Fruit fly (Drosophila melanogaster) whole organism, embryonic: ENCODE data around the gene CG11891.
A peak's percentile ranks its signal among the peaks of the same experiment; 100 is the strongest.

Experiments used
- Ada2b ChIP-seq: fragments of 200-800 bp; sonication (Bioruptor generic); IDR thresholded peaks from 2 replicates; pipeline ENCODE4 v1.3.6; 2022; ENCODE audit warnings: missing biosample characterization, missing genetic modification characterization
- Aef1 ChIP-seq: fragments of 200-800 bp; sonication (Bioruptor generic); IDR thresholded peaks from 3 replicates; pipeline ENCODE4 v1.3.6; 2022; ENCODE audit warnings: missing biosample characterization, missing genetic modification characterization
- Bdp1 ChIP-seq: fragments of 200-800 bp; sonication (Bioruptor generic); optimal IDR thresholded peaks from 3 replicates; lab custom pipeline; 2016; ENCODE audit warnings: missing biosample characterization, missing genetic modification characterization
- Bgb ChIP-seq: fragments of 200-800 bp; sonication (Bioruptor generic); IDR thresholded peaks from 2 replicates; pipeline ENCODE4 v1.3.6; 2022; ENCODE audit warnings: missing biosample characterization, missing genetic modification characterization; ENCODE audit not compliant: partially characterized antibody
- CG10431 ChIP-seq: fragments of 200-800 bp; sonication (Bioruptor generic); optimal IDR thresholded peaks from 3 replicates; lab custom pipeline; 2018; ENCODE audit warnings: missing biosample characterization, mild to moderate bottlenecking, missing genetic modification characterization
- CG11093 ChIP-seq: fragments of 200-800 bp; sonication (Bioruptor generic); IDR thresholded peaks from 3 replicates; pipeline ENCODE4 v1.3.6; 2022; ENCODE audit warnings: missing biosample characterization, missing genetic modification characterization
- CG11456 ChIP-seq: fragments of 200-800 bp; sonication (Bioruptor generic); IDR thresholded peaks from 3 replicates; pipeline ENCODE4 v1.3.6; 2022; ENCODE audit warnings: missing biosample characterization, missing genetic modification characterization
- CG12744 ChIP-seq: fragments of 200-800 bp; sonication (Bioruptor generic); optimal IDR thresholded peaks from 2 replicates; lab custom pipeline; 2016; ENCODE audit warnings: missing biosample characterization, missing genetic modification characterization
- CG13424 ChIP-seq: fragments of 200-800 bp; sonication (Bioruptor generic); optimal IDR thresholded peaks from 2 replicates; lab custom pipeline; 2019; ENCODE audit warnings: missing biosample characterization, mild to moderate bottlenecking, missing genetic modification characterization, moderate library complexity
- CG14441 ChIP-seq: fragments of 200-800 bp; sonication (Bioruptor generic); IDR thresholded peaks from 2 replicates; pipeline ENCODE4 v1.3.6; 2022; ENCODE audit warnings: missing biosample characterization, missing genetic modification characterization
- CG15269 ChIP-seq: fragments of 200-800 bp; sonication (Bioruptor generic); optimal IDR thresholded peaks from 2 replicates; lab custom pipeline; 2018; ENCODE audit warnings: missing biosample characterization, mild to moderate bottlenecking, missing genetic modification characterization, moderate library complexity
- CG1529 ChIP-seq: fragments of 200-800 bp; sonication (Bioruptor generic); optimal IDR thresholded peaks from 3 replicates; lab custom pipeline; 2018; ENCODE audit warnings: missing biosample characterization, missing genetic modification characterization
- CG17361 ChIP-seq: fragments of 200-800 bp; sonication (Bioruptor generic); IDR thresholded peaks from 3 replicates; pipeline ENCODE4 v1.3.6; 2022; ENCODE audit warnings: missing biosample characterization, missing genetic modification characterization
- CG18011 ChIP-seq: fragments of 200-800 bp; sonication (Bioruptor generic); optimal IDR thresholded peaks from 2 replicates; lab custom pipeline; 2017; ENCODE audit warnings: missing biosample characterization, missing genetic modification characterization, mild to moderate bottlenecking, moderate library complexity, missing genotype
- CG18262 ChIP-seq: fragments of 200-800 bp; optimal IDR thresholded peaks from 3 replicates; lab custom pipeline; 2019; ENCODE audit warnings: missing biosample characterization, mild to moderate bottlenecking, missing genetic modification characterization, moderate library complexity
- CG31224 ChIP-seq: fragments of 200-800 bp; sonication (Bioruptor generic); IDR thresholded peaks from 2 replicates; pipeline ENCODE4 v1.3.6; 2022; ENCODE audit warnings: missing biosample characterization, missing genetic modification characterization
- CG3281 ChIP-seq: fragments of 200-800 bp; sonication (Bioruptor generic); optimal IDR thresholded peaks from 3 replicates; lab custom pipeline; 2017; ENCODE audit warnings: missing biosample characterization, mild to moderate bottlenecking, missing genetic modification characterization
- CG34224 ChIP-seq: fragments of 200-800 bp; sonication (Bioruptor generic); IDR thresholded peaks from 3 replicates; pipeline ENCODE4 v1.3.6; 2022; ENCODE audit warnings: missing biosample characterization, missing genetic modification characterization; ENCODE audit not compliant: partially characterized antibody
- CG4360 ChIP-seq: fragments of 200-800 bp; sonication (Bioruptor generic); IDR thresholded peaks from 2 replicates; pipeline ENCODE4 v1.3.6; 2022; ENCODE audit warnings: missing biosample characterization, missing genetic modification characterization
- CG7745 ChIP-seq: fragments of 200-800 bp; sonication (Bioruptor generic); optimal IDR thresholded peaks from 2 replicates; lab custom pipeline; 2018; ENCODE audit warnings: missing biosample characterization, mild to moderate bottlenecking, missing genetic modification characterization, moderate library complexity
- CG7839 ChIP-seq: fragments of 200-800 bp; sonication (Bioruptor generic); optimal IDR thresholded peaks from 3 replicates; lab custom pipeline; 2018; ENCODE audit warnings: missing biosample characterization, mild to moderate bottlenecking, missing genetic modification characterization, moderate library complexity
- CG8478 ChIP-seq: fragments of >200 bp; optimal IDR thresholded peaks from 2 replicates; lab custom pipeline; 2018
- CG9817 ChIP-seq: fragments of 200-800 bp; sonication (Bioruptor generic); optimal IDR thresholded peaks from 2 replicates; lab custom pipeline; 2018; ENCODE audit warnings: missing biosample characterization, mild to moderate bottlenecking, missing genetic modification characterization, moderate library complexity
- CHES-1-like ChIP-seq: fragments of 200-800 bp; sonication (Bioruptor generic); optimal IDR thresholded peaks from 2 replicates; lab custom pipeline; 2016; ENCODE audit warnings: missing biosample characterization, missing genetic modification characterization
- Camta ChIP-seq: fragments of 200-800 bp; sonication (Bioruptor generic); optimal IDR thresholded peaks from 2 replicates; lab custom pipeline; 2016; ENCODE audit warnings: missing biosample characterization, missing genetic modification characterization
- Dip2 ChIP-seq: fragments of 200-800 bp; sonication (Bioruptor generic); IDR thresholded peaks from 2 replicates; pipeline ENCODE4 v1.3.6; 2022; ENCODE audit warnings: missing biosample characterization, missing genetic modification characterization
- Dip3 ChIP-seq: fragments of 200-800 bp; sonication (Bioruptor generic); optimal IDR thresholded peaks from 3 replicates; lab custom pipeline; 2016; ENCODE audit warnings: missing biosample characterization, missing genetic modification characterization
- ERR ChIP-seq: fragments of 200-800 bp; sonication (Bioruptor generic); optimal IDR thresholded peaks from 2 replicates; lab custom pipeline; 2016; ENCODE audit warnings: missing biosample characterization, missing genetic modification characterization
- Elba2 ChIP-seq: fragments of 200-800 bp; sonication (Bioruptor generic); optimal IDR thresholded peaks from 3 replicates; lab custom pipeline; 2016; ENCODE audit warnings: missing biosample characterization, missing genetic modification characterization
- H15 ChIP-seq: fragments of 200-800 bp; sonication (Bioruptor generic); IDR thresholded peaks from 3 replicates; pipeline ENCODE4 v1.3.6; 2022; ENCODE audit warnings: missing biosample characterization, missing genetic modification characterization
- HmgD ChIP-seq: fragments of 200-800 bp; sonication (Bioruptor generic); optimal IDR thresholded peaks from 3 replicates; lab custom pipeline; 2016; ENCODE audit warnings: missing biosample characterization, missing genetic modification characterization
- Lpt ChIP-seq: fragments of >200 bp; optimal IDR thresholded peaks from 2 replicates; lab custom pipeline; 2018; ENCODE audit warnings: missing biosample characterization, missing genetic modification characterization
- Mes4 ChIP-seq: fragments of 200-800 bp; sonication (Bioruptor generic); optimal IDR thresholded peaks from 2 replicates; lab custom pipeline; 2016; ENCODE audit warnings: missing biosample characterization, missing genetic modification characterization
- Pdp1 ChIP-seq, 2 experiments: fragments of 200-800 bp; sonication (Bioruptor generic); optimal IDR thresholded peaks; 3 replicates each; lab custom pipeline; 2016; ENCODE audit warnings: missing biosample characterization in 2 of 2, missing genetic modification characterization in 2 of 2, mild to moderate bottlenecking in 1 of 2, moderate library complexity in 1 of 2
- Rfx ChIP-seq: fragments of 200-800 bp; sonication (Bioruptor generic); IDR thresholded peaks from 2 replicates; pipeline ENCODE4 v1.3.6; 2022; ENCODE audit warnings: missing biosample characterization, missing genetic modification characterization
- Sox102F ChIP-seq: fragments of 200-800 bp; sonication (Bioruptor generic); optimal IDR thresholded peaks from 2 replicates; lab custom pipeline; 2018; ENCODE audit warnings: missing biosample characterization, mild to moderate bottlenecking, missing genetic modification characterization, moderate library complexity
- Spps ChIP-seq: fragments of 200-800 bp; sonication (Bioruptor generic); optimal IDR thresholded peaks from 2 replicates; lab custom pipeline; 2018; ENCODE audit warnings: missing biosample characterization, mild to moderate bottlenecking, missing genetic modification characterization
- abd-A ChIP-seq: fragments of 200-800 bp; sonication (Bioruptor generic); optimal IDR thresholded peaks from 3 replicates; lab custom pipeline; 2019; ENCODE audit warnings: missing biosample characterization, mild to moderate bottlenecking, missing genetic modification characterization, moderate library complexity
- bsh ChIP-seq, 2 experiments: fragments of 200-800 bp; sonication (Bioruptor generic); optimal IDR thresholded peaks; 2 replicates each; lab custom pipeline; 2017 to 2018; ENCODE audit warnings: mild to moderate bottlenecking in 2 of 2, missing biosample characterization in 2 of 2, missing genetic modification characterization in 2 of 2, moderate library complexity in 1 of 2
- btn ChIP-seq: fragments of 200-800 bp; sonication (Bioruptor generic); optimal IDR thresholded peaks from 2 replicates; lab custom pipeline; 2016; ENCODE audit warnings: missing biosample characterization, missing genetic modification characterization
- caup ChIP-seq: fragments of 200-800 bp; sonication (Bioruptor generic); optimal IDR thresholded peaks from 3 replicates; lab custom pipeline; 2017; ENCODE audit warnings: missing biosample characterization, mild to moderate bottlenecking, missing genetic modification characterization, moderate library complexity; ENCODE audit not compliant: severe bottlenecking
- chif ChIP-seq, 2 experiments: fragments of 200-800 bp; sonication (Bioruptor generic); optimal IDR thresholded peaks; 3 replicates each; lab custom pipeline; 2016; ENCODE audit warnings: missing biosample characterization in 2 of 2, missing genetic modification characterization in 2 of 2
- da ChIP-seq: fragments of 200-800 bp; sonication (Bioruptor generic); optimal IDR thresholded peaks from 2 replicates; lab custom pipeline; 2016; ENCODE audit warnings: missing biosample characterization, missing genetic modification characterization
- jigr1 ChIP-seq: fragments of 200-800 bp; sonication (Bioruptor generic); IDR thresholded peaks from 3 replicates; pipeline ENCODE4 v1.3.6; 2022; ENCODE audit warnings: missing biosample characterization, missing genetic modification characterization
- pb ChIP-seq: fragments of 200-800 bp; sonication (Bioruptor generic); optimal IDR thresholded peaks from 3 replicates; lab custom pipeline; 2016; ENCODE audit warnings: missing biosample characterization, missing genetic modification characterization
- psq ChIP-seq: fragments of 200-800 bp; sonication (Bioruptor generic); optimal IDR thresholded peaks from 2 replicates; lab custom pipeline; 2017; ENCODE audit warnings: missing biosample characterization, missing genetic modification characterization
- run ChIP-seq: fragments of 200-800 bp; sonication (Bioruptor generic); optimal IDR thresholded peaks from 3 replicates; lab custom pipeline; 2018; ENCODE audit warnings: missing biosample characterization, mild to moderate bottlenecking, missing genetic modification characterization
- tap ChIP-seq: fragments of 200-800 bp; optimal IDR thresholded peaks from 3 replicates; lab custom pipeline; 2019; ENCODE audit warnings: missing biosample characterization, mild to moderate bottlenecking, missing genetic modification characterization, moderate library complexity
- tin ChIP-seq: fragments of 200-800 bp; sonication (Bioruptor generic); optimal IDR thresholded peaks from 3 replicates; lab custom pipeline; 2016; ENCODE audit warnings: missing biosample characterization, missing genetic modification characterization
- tio ChIP-seq: fragments of 200-800 bp; sonication (Bioruptor generic); optimal IDR thresholded peaks from 2 replicates; lab custom pipeline; 2017; ENCODE audit warnings: missing biosample characterization, missing genetic modification characterization, inconsistent platforms

Gene CG11891

dm6 chr3R:25249145-25250141 is 20.6 kb upstream of the CG11891 start, which contains the start of gene Nup358 (continued):
- no peak for TF ChIP-seq Pdp1 (GFP tag; optimal IDR thresholded peaks at IDR 0.05; lab: Kevin White, UChicago)
- no peak for TF ChIP-seq HmgD
- no peak for TF ChIP-seq Lpt (GFP tag; lab: Kevin White, UChicago)
- TF ChIP-seq CG8478 (lab: Kevin White, UChicago), result no peak
- no peak for TF ChIP-seq CG14441 (GFP tag; lab: Robert Waterston, UW)
- no peak for TF ChIP-seq Bdp1 (GFP tag; lab: Kevin White, UChicago)
- TF ChIP-seq ERR, result no peak
- no peak for TF ChIP-seq da (GFP tag; lab: Kevin White, UChicago)
- no peak for TF ChIP-seq Camta (GFP tag; lab: Kevin White, UChicago)
- TF ChIP-seq Ada2b (GFP tag; lab: Robert Waterston, UW), result no peak
- TF ChIP-seq CG34224, result peak; percentile 98
- no peak for TF ChIP-seq CG4360 (GFP tag; lab: Robert Waterston, UW)
- TF ChIP-seq CG18011 (GFP tag; lab: Kevin White, UChicago), result no peak
- no peak for TF ChIP-seq Mes4 (GFP tag; lab: Kevin White, UChicago)
- no peak for TF ChIP-seq CG13424
- no peak for TF ChIP-seq psq (GFP tag; lab: Kevin White, UChicago)
- TF ChIP-seq CG31224 (GFP tag; lab: Robert Waterston, UW), result no peak
- TF ChIP-seq Bgb (GFP tag; lab: Robert Waterston, UW), result peak; percentile 99
- no peak for TF ChIP-seq run (tag; lab: Kevin White, UChicago)
- no peak for TF ChIP-seq Dip2
- no peak for TF ChIP-seq CG3281 (GFP tag; lab: Kevin White, UChicago)
- no peak for TF ChIP-seq bsh (GFP tag; optimal IDR thresholded peaks at IDR 0.05; lab: Kevin White, UChicago)
- no peak for TF ChIP-seq CG12744 (GFP tag; lab: Kevin White, UChicago)
- no peak for TF ChIP-seq CG9817 (tag; lab: Kevin White, UChicago)
- TF ChIP-seq Rfx (GFP tag; lab: Robert Waterston, UW), result peak; percentile 60
- no peak for TF ChIP-seq CG1529 (GFP tag; lab: Kevin White, UChicago)
- no peak for TF ChIP-seq CG7839
- no peak for TF ChIP-seq Sox102F
- no peak for TF ChIP-seq CG11093 (GFP tag; lab: Robert Waterston, UW)
- TF ChIP-seq caup (GFP tag; lab: Kevin White, UChicago), result no peak
- TF ChIP-seq CHES-1-like, result no peak
- TF ChIP-seq H15 (GFP tag; lab: Robert Waterston, UW), result no peak
- TF ChIP-seq tin (GFP tag; lab: Kevin White, UChicago), result no peak
- TF ChIP-seq CG11456 (GFP tag; lab: Robert Waterston, UW), result no peak
- no peak for TF ChIP-seq chif (GFP tag; optimal IDR thresholded peaks at IDR 0.05; lab: Kevin White, UChicago)
- no peak for TF ChIP-seq Spps
- no peak for TF ChIP-seq Elba2 (GFP tag; lab: Kevin White, UChicago)
- no peak for TF ChIP-seq CG15269 (tag; lab: Kevin White, UChicago)
- peak; percentile 25 for TF ChIP-seq CG18262 (tag; lab: Kevin White, UChicago)
- TF ChIP-seq Aef1 (GFP tag; lab: Robert Waterston, UW), result no peak
- no peak for TF ChIP-seq tio (GFP tag; lab: Kevin White, UChicago)
- TF ChIP-seq Dip3 (GFP tag; lab: Kevin White, UChicago), result no peak
- TF ChIP-seq btn (GFP tag; lab: Kevin White, UChicago), result no peak
- no peak for TF ChIP-seq tap (tag; lab: Kevin White, UChicago)
- no peak for TF ChIP-seq CG17361 (GFP tag; lab: Robert Waterston, UW)
- no peak for TF ChIP-seq CG7745 (tag; lab: Kevin White, UChicago)
- TF ChIP-seq CG10431 (GFP tag; lab: Kevin White, UChicago), result no peak
- TF ChIP-seq jigr1 (GFP tag; lab: Robert Waterston, UW), result no peak; the same call in 2 of the 3 replicates
- no peak for TF ChIP-seq pb (GFP tag; lab: Kevin White, UChicago)
- no peak for TF ChIP-seq abd-A (tag; lab: Kevin White, UChicago)
